Worm (Caenorhabditis elegans) whole organism, young adult: ENCODE measurements around the gene clec-166.

Experiments used
- B0019.2 ChIP-seq: fragments of 200-800 bp; sonication (Bioruptor generic); conservative IDR thresholded peaks from 2 replicates; pipeline ENCODE4 v1.3.6; 2022; ENCODE audit warnings: missing genetic modification reagents, missing genetic modification characterization, missing compliant biosample characterization
- C06A6.2 ChIP-seq: fragments of 200-800 bp; sonication (Bioruptor generic); conservative IDR thresholded peaks from 2 replicates; pipeline ENCODE4 v1.3.6; 2022; ENCODE audit warnings: missing genetic modification characterization, missing compliant biosample characterization
- D2030.7 ChIP-seq: fragments of 200-800 bp; sonication (Bioruptor generic); IDR thresholded peaks from 2 replicates; pipeline ENCODE4 v1.3.6; 2022; ENCODE audit warnings: missing genetic modification reagents, missing genetic modification characterization, missing compliant biosample characterization
- F10E7.11 ChIP-seq: sonication (generic microtip); optimal IDR thresholded peaks from 2 replicates; lab custom pipeline; 2017; ENCODE audit warnings: mild to moderate bottlenecking, missing genetic modification characterization, moderate library complexity, missing compliant biosample characterization
- F33H1.4 ChIP-seq: fragments of 200-800 bp; sonication (Bioruptor generic); IDR thresholded peaks from 2 replicates; pipeline ENCODE4 v1.3.6; 2022; ENCODE audit warnings: missing genetic modification reagents, missing genetic modification characterization, missing compliant biosample characterization
- F37B4.10 ChIP-seq: fragments of 200-800 bp; sonication (Bioruptor generic); IDR thresholded peaks from 2 replicates; pipeline ENCODE4 v1.3.6; 2022; ENCODE audit warnings: missing genetic modification characterization, missing compliant biosample characterization
- F39B2.1 ChIP-seq: fragments of 200-800 bp; sonication (Bioruptor generic); IDR thresholded peaks from 2 replicates; pipeline ENCODE4 v1.3.6; 2022; ENCODE audit warnings: missing genetic modification reagents, missing genetic modification characterization, missing compliant biosample characterization
- T07F8.4 ChIP-seq: sonication (generic microtip); optimal IDR thresholded peaks from 2 replicates; lab custom pipeline; 2016; ENCODE audit warnings: mild to moderate bottlenecking, missing genetic modification characterization, moderate library complexity, missing compliant biosample characterization
- Y53F4B.3 ChIP-seq: fragments of 200-800 bp; sonication (Bioruptor generic); IDR thresholded peaks from 2 replicates; pipeline ENCODE4 v1.3.6; 2022; ENCODE audit warnings: missing genetic modification reagents, missing genetic modification characterization, missing compliant biosample characterization
- athp-1 ChIP-seq: sonication (generic microtip); optimal IDR thresholded peaks from 2 replicates; lab custom pipeline; 2017; ENCODE audit warnings: mild to moderate bottlenecking, missing genetic modification characterization, missing compliant biosample characterization
- cebp-1 ChIP-seq, 2 experiments: fragments of 200-800 bp in 1 of 2; sonication (Bioruptor generic) in 1 of 2; sonication (generic microtip) in 1 of 2; IDR thresholded peaks in 1 of 2; optimal IDR thresholded peaks in 1 of 2; 2 replicates each; pipeline versions ENCODE4 v1.3.6 to Lab custom; 2017 to 2022; ENCODE audit warnings: missing compliant biosample characterization in 2 of 2, missing genetic modification characterization in 2 of 2, mild to moderate bottlenecking in 1 of 2, missing genetic modification reagents in 1 of 2, moderate library complexity in 1 of 2
- cebp-2 ChIP-seq: fragments of 200-800 bp; sonication (Bioruptor generic); IDR thresholded peaks from 2 replicates; pipeline ENCODE4 v1.3.6; 2022; ENCODE audit warnings: missing genetic modification characterization, missing compliant biosample characterization
- ceh-79 ChIP-seq: sonication (generic microtip); optimal IDR thresholded peaks from 2 replicates; lab custom pipeline; 2017; ENCODE audit warnings: mild to moderate bottlenecking, missing genetic modification characterization, missing compliant biosample characterization
- ceh-91 ChIP-seq: fragments of 200-800 bp; sonication (Bioruptor generic); IDR thresholded peaks from 2 replicates; pipeline ENCODE4 v1.3.6; 2022; ENCODE audit warnings: missing genetic modification reagents, missing genetic modification characterization, missing compliant biosample characterization
- dox-1 ChIP-seq: fragments of 200-800 bp; sonication (Bioruptor generic); IDR thresholded peaks from 2 replicates; pipeline ENCODE4 v1.3.6; 2022; ENCODE audit warnings: missing genetic modification reagents, missing genetic modification characterization, missing compliant biosample characterization
- dpl-1 ChIP-seq: fragments of 150-350 bp; optimal IDR thresholded peaks from 2 replicates; lab custom pipeline; 2014; ENCODE audit warnings: missing biosample characterization, missing genetic modification reagents, missing genetic modification characterization
- efl-1 ChIP-seq: fragments of 150-350 bp; optimal IDR thresholded peaks from 2 replicates; lab custom pipeline; 2014; ENCODE audit warnings: missing biosample characterization, missing genetic modification reagents, missing genetic modification characterization
- gei-17 ChIP-seq: fragments of 200-800 bp; sonication (Bioruptor generic); optimal IDR thresholded peaks from 2 replicates; lab custom pipeline; 2018; ENCODE audit warnings: mild to moderate bottlenecking, missing genetic modification characterization, missing compliant biosample characterization
- him-1 ChIP-seq: sonication (generic microtip); optimal IDR thresholded peaks from 2 replicates; lab custom pipeline; 2016; ENCODE audit warnings: missing genotype, missing genetic modification reagents, missing genetic modification characterization, missing compliant biosample characterization
- hsf-1 ChIP-seq: fragments of 200-800 bp; sonication (Bioruptor generic); IDR thresholded peaks from 2 replicates; pipeline ENCODE4 v1.3.6; 2022; ENCODE audit warnings: missing genetic modification reagents, missing genetic modification characterization, missing compliant biosample characterization
- let-526 ChIP-seq: fragments of 200-800 bp; sonication (Bioruptor generic); IDR thresholded peaks from 2 replicates; pipeline ENCODE4 v1.3.6; 2022; ENCODE audit warnings: missing genetic modification reagents, missing genetic modification characterization, missing compliant biosample characterization
- lin-54 ChIP-seq: fragments of 200-800 bp; sonication (Bioruptor generic); optimal IDR thresholded peaks from 2 replicates; lab custom pipeline; 2018; ENCODE audit warnings: mild to moderate bottlenecking, missing genetic modification characterization, missing compliant biosample characterization
- lir-1 ChIP-seq: fragments of 200-800 bp; sonication (Bioruptor generic); conservative IDR thresholded peaks from 2 replicates; pipeline ENCODE4 v1.3.6; 2022; ENCODE audit warnings: missing genetic modification reagents, missing genetic modification characterization, missing compliant biosample characterization
- lsl-1 ChIP-seq: fragments of 200-800 bp; sonication (Bioruptor generic); optimal IDR thresholded peaks from 2 replicates; lab custom pipeline; 2018; ENCODE audit warnings: mild to moderate bottlenecking, missing genetic modification characterization, moderate library complexity, missing compliant biosample characterization
- madf-10 ChIP-seq: sonication (generic microtip); optimal IDR thresholded peaks from 2 replicates; lab custom pipeline; 2016; ENCODE audit warnings: mild to moderate bottlenecking, missing genetic modification characterization, missing compliant biosample characterization
- madf-6 ChIP-seq: fragments of 200-800 bp; sonication (Bioruptor generic); IDR thresholded peaks from 2 replicates; pipeline ENCODE4 v1.3.6; 2022; ENCODE audit warnings: missing genetic modification reagents, missing genetic modification characterization, missing compliant biosample characterization
- madf-8 ChIP-seq: fragments of 200-800 bp; sonication (Bioruptor generic); conservative IDR thresholded peaks from 2 replicates; pipeline ENCODE4 v1.3.6; 2022; ENCODE audit warnings: missing genetic modification reagents, missing genetic modification characterization, missing compliant biosample characterization
- mcd-1 ChIP-seq: fragments of 200-800 bp; sonication (Bioruptor generic); IDR thresholded peaks from 2 replicates; pipeline ENCODE4 v1.3.6; 2022; ENCODE audit warnings: missing genetic modification reagents, missing genetic modification characterization, missing compliant biosample characterization
- mxl-1 ChIP-seq: sonication (generic microtip); optimal IDR thresholded peaks from 2 replicates; lab custom pipeline; 2016; ENCODE audit warnings: missing genetic modification characterization, missing compliant biosample characterization
- nhr-27 ChIP-seq: fragments of 200-800 bp; sonication (Bioruptor generic); optimal IDR thresholded peaks from 2 replicates; lab custom pipeline; 2018; ENCODE audit warnings: mild to moderate bottlenecking, missing genetic modification characterization, moderate library complexity, missing compliant biosample characterization
- nhr-80 ChIP-seq: sonication (generic microtip); optimal IDR thresholded peaks from 2 replicates; lab custom pipeline; 2016; ENCODE audit warnings: missing genetic modification characterization, missing compliant biosample characterization
- pbrm-1 ChIP-seq: fragments of 200-800 bp; sonication (Bioruptor generic); IDR thresholded peaks from 2 replicates; pipeline ENCODE4 v1.3.6; 2022; ENCODE audit warnings: missing genetic modification reagents, missing genetic modification characterization, missing compliant biosample characterization
- pha-4 ChIP-seq: fragments of 150-350 bp; sonication (generic microtip); optimal IDR thresholded peaks from 2 replicates; lab custom pipeline; 2014; ENCODE audit warnings: missing biosample characterization, missing genetic modification reagents, missing genetic modification characterization
- rec-8 ChIP-seq, 2 experiments: sonication (generic microtip); optimal IDR thresholded peaks; 2 replicates each; lab custom pipeline; 2016; ENCODE audit warnings: mild to moderate bottlenecking in 2 of 2, missing genetic modification characterization in 2 of 2, missing genetic modification reagents in 2 of 2, missing genotype in 2 of 2, missing biosample characterization in 1 of 2, missing compliant biosample characterization in 1 of 2, moderate library complexity in 1 of 2
- snpc-1.3 ChIP-seq: sonication (generic microtip); optimal IDR thresholded peaks from 2 replicates; lab custom pipeline; 2017; ENCODE audit warnings: missing genetic modification characterization, mild to moderate bottlenecking, missing compliant biosample characterization, antibody characterized with exemption, moderate library complexity, missing genotype, missing genetic modification reagents; ENCODE audit not compliant: insufficient read depth
- snpc-3.4 ChIP-seq: sonication (generic microtip); optimal IDR thresholded peaks from 2 replicates; lab custom pipeline; 2017; ENCODE audit warnings: missing genetic modification characterization, mild to moderate bottlenecking, missing compliant biosample characterization, antibody characterized with exemption, moderate library complexity, missing genotype, missing genetic modification reagents
- tbp1 ChIP-seq: fragments of 200-800 bp; sonication (Bioruptor generic); optimal IDR thresholded peaks from 2 replicates; lab custom pipeline; 2018; ENCODE audit warnings: mild to moderate bottlenecking, missing genetic modification characterization, missing compliant biosample characterization
- tlf-1 ChIP-seq: fragments of 200-800 bp; sonication (Bioruptor generic); optimal IDR thresholded peaks from 2 replicates; lab custom pipeline; 2018; ENCODE audit warnings: mild to moderate bottlenecking, missing genetic modification characterization, missing compliant biosample characterization
- unc-130 ChIP-seq: sonication (generic microtip); optimal IDR thresholded peaks from 2 replicates; lab custom pipeline; 2016; ENCODE audit warnings: missing genetic modification reagents, missing genetic modification characterization, missing compliant biosample characterization
- xnd-1 ChIP-seq: sonication (generic microtip); optimal IDR thresholded peaks from 2 replicates; lab custom pipeline; 2016; ENCODE audit warnings: missing genotype, missing genetic modification reagents, missing genetic modification characterization, missing compliant biosample characterization
- ztf-25 ChIP-seq: fragments of 200-800 bp; sonication (Bioruptor generic); IDR thresholded peaks from 2 replicates; pipeline ENCODE4 v1.3.6; 2022; ENCODE audit warnings: missing genetic modification reagents, missing genetic modification characterization, missing compliant biosample characterization
- ztf-3 ChIP-seq: fragments of 200-800 bp; sonication (Bioruptor generic); optimal IDR thresholded peaks from 2 replicates; lab custom pipeline; 2018; ENCODE audit warnings: mild to moderate bottlenecking, missing genetic modification characterization, missing compliant biosample characterization

The clec-166 gene

DNA sequence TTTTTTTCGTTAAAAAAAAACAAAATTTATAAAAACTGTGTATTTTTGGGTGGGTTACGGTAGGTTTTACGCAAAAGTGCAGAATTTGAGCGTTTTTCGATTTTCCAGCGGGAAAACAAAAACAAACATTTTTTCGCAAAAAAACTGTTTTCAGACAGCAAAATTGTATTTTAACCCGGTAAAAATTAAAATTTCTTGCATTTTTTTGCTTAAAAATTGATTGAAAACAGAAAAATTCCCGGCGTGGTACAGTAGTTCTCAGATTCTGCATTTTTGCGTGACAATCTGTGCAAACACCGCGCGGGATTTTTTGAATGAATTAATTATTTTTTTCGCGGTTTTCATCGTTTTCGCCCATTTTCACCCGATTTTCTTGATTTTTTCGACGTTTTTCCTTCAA, 25.9 kb upstream of the clec-166 start:
- peak; percentile 55 for TF ChIP-seq unc-130 (GFP tag; lab: Kevin White, UChicago)
- 0 out of 2 replicates have a peak, but pooled peaks have one; percentile 26 for TF ChIP-seq pbrm-1 (GFP tag; lab: Robert Waterston, UW)
- peak; percentile 47 for TF ChIP-seq athp-1
- TF ChIP-seq snpc-3.4 (tag; lab: Kevin White, UChicago), result no peak
- no peak for TF ChIP-seq F39B2.1 (GFP tag; lab: Robert Waterston, UW)
- peak; percentile 78 for TF ChIP-seq ceh-91 (GFP tag; lab: Robert Waterston, UW)
- TF ChIP-seq tlf-1 (GFP tag; lab: Kevin White, UChicago), result peak; percentile 53
- peak; percentile 33 for TF ChIP-seq tbp1 (GFP tag; lab: Kevin White, UChicago)
- peak; percentile 22; the same call in 1 of the 2 replicates for TF ChIP-seq hsf-1 (GFP tag; lab: Robert Waterston, UW)
- no peak for TF ChIP-seq T07F8.4 (tag; lab: Kevin White, UChicago)
- TF ChIP-seq let-526 (GFP tag; lab: Robert Waterston, UW), result no peak
- no peak for TF ChIP-seq F37B4.10 (GFP tag; lab: Robert Waterston, UW)
- no peak for TF ChIP-seq nhr-27
- TF ChIP-seq madf-6 (GFP tag; lab: Robert Waterston, UW), result peak; percentile 90
- peak; percentile 25; the same call in 1 of the 2 replicates for TF ChIP-seq dox-1 (GFP tag; lab: Robert Waterston, UW)
- peak; percentile 81 for TF ChIP-seq madf-8 (GFP tag; lab: Robert Waterston, UW)
- peak; percentile 66 for TF ChIP-seq F33H1.4 (GFP tag; lab: Robert Waterston, UW)
- peak; percentile 59 for TF ChIP-seq lin-54 (GFP tag; lab: Kevin White, UChicago)
- no peak for TF ChIP-seq ztf-3 (GFP tag; lab: Kevin White, UChicago)
- no peak for TF ChIP-seq gei-17 (GFP tag; lab: Kevin White, UChicago)
- TF ChIP-seq madf-10 (tag; lab: Kevin White, UChicago), result no peak
- no peak for TF ChIP-seq lir-1 (GFP tag; lab: Robert Waterston, UW)
- no peak for TF ChIP-seq cebp-2
- peak; percentile 75 for TF ChIP-seq xnd-1 (tag; lab: Kevin White, UChicago)
- peak; percentile 83 for TF ChIP-seq B0019.2 (GFP tag; lab: Robert Waterston, UW)
- no peak for TF ChIP-seq pha-4 (tag; lab: Kevin White, UChicago)
- peak; percentile 25; the same call in 1 of the 2 replicates for TF ChIP-seq mcd-1
- no peak for TF ChIP-seq nhr-80
- TF ChIP-seq mxl-1 (tag; lab: Kevin White, UChicago), result no peak
- no peak for TF ChIP-seq Y53F4B.3 (GFP tag; lab: Robert Waterston, UW)
- TF ChIP-seq snpc-1.3 (tag; lab: Kevin White, UChicago), result peak; percentile 24
- TF ChIP-seq him-1 (tag; lab: Kevin White, UChicago), result no peak
- peak; percentile 73 for TF ChIP-seq D2030.7 (GFP tag; lab: Robert Waterston, UW)
- peak; percentile 91 for TF ChIP-seq lsl-1 (GFP tag; lab: Kevin White, UChicago)
- peak; percentile 54 for TF ChIP-seq dpl-1
- TF ChIP-seq efl-1, result peak; percentile 87
- TF ChIP-seq ceh-79 (tag; lab: Kevin White, UChicago), result no peak

DNA sequence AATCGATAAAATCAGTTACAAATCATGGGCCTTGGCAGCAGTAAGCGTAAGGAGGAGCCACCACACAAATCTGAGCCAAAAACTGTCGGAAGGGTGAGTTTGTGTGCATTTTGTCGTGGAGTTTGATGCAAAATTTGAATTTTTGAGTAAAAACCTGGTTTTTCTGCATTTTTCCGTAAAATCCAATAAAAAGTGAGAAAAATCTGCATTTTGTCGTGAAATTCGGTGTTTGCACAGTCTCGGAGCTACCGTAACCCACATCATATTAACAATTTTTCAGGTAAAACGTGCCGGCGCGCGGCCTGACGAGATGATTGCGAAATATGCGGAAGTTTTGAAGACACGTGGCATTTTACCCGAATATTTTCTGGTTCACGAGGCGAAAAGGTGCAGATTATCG, 24.8 kb upstream of the clec-166 start:
- TF ChIP-seq B0019.2 (GFP tag; lab: Robert Waterston, UW) (peak; percentile 89), rec-8 (tag; optimal IDR thresholded peaks at IDR 0.05; lab: Kevin White, UChicago) (no peak), lsl-1 (GFP tag; lab: Kevin White, UChicago) (peak; percentile 63), C06A6.2 (GFP tag; lab: Robert Waterston, UW) (no peak), ztf-25 (no peak), unc-130 (GFP tag; lab: Kevin White, UChicago) (no peak), mcd-1 (0 out of 2 replicates have a peak, but pooled peaks have one; percentile 11), lin-54 (GFP tag; lab: Kevin White, UChicago) (peak; percentile 18), F10E7.11 (tag; lab: Kevin White, UChicago) (no peak), cebp-1 (GFP tag; IDR thresholded peaks at IDR 0.05; lab: Robert Waterston, UW) (no peak), cebp-1 (tag; optimal IDR thresholded peaks at IDR 0.05; lab: Kevin White, UChicago) (peak; percentile 82)
